Worm (Caenorhabditis elegans) whole organism, dauer: ENCODE results near the gene C44C10.5.

Source experiments
- unc-62 ChIP-seq: sonication (generic microtip); optimal IDR thresholded peaks from 2 replicates; lab custom pipeline; 2017; ENCODE audit warnings: missing biosample characterization, missing genetic modification reagents, missing genetic modification characterization

C44C10.5 gene

ce11 chrX:11675573-11675972 is 14.8 kb upstream of the C44C10.5 start:
- no peak for TF ChIP-seq unc-62 (GFP tag; lab: Kevin White, UChicago)

ce11 chrX:11679211-11679977 is 10.9 kb upstream of the C44C10.5 start:
- no peak for TF ChIP-seq unc-62 (GFP tag; lab: Kevin White, UChicago)

ce11 chrX:11680851-11681250 is 9.5 kb upstream of the C44C10.5 start, which contains the start of gene T04F8.7:
Gene T04F8.7, minus strand, starts transcription at chrX:11680980.
- TF ChIP-seq unc-62 (GFP tag; lab: Kevin White, UChicago): no peak

ce11 chrX:11684261-11684660 is 6.1 kb upstream of the C44C10.5 start, which contains the start of gene hnd-1:
Gene hnd-1, plus strand, starts transcription at chrX:11684561.
- TF ChIP-seq unc-62 (GFP tag; lab: Kevin White, UChicago): no peak

ce11 chrX:11687836-11688319 is 2.5 kb upstream of the C44C10.5 start, which contains the start of gene C44C10.7:
Gene C44C10.7, minus strand, starts transcription at chrX:11688269.
- TF ChIP-seq unc-62 (GFP tag; lab: Kevin White, UChicago): no peak

ce11 chrX:11693092-11693491 is 2.8 kb downstream of the C44C10.5 start, which contains the start of gene smcl-1:
Gene smcl-1, plus strand, starts transcription at chrX:11693464.
- TF ChIP-seq unc-62 (GFP tag; lab: Kevin White, UChicago): no peak

- TF ChIP-seq unc-62 (GFP tag; lab: Kevin White, UChicago): no peak
Observed at ce11 chrX:11696696-11697095, 6.4 kb downstream of the C44C10.5 start, which contains the start of gene C44C10.12. Gene C44C10.12, plus strand, starts transcription at chrX:11696996.

ce11 chrX:11700263-11700662 is 9.9 kb downstream of the C44C10.5 start, which contains the start of gene C44C10.15:
Gene C44C10.15, minus strand, starts transcription at chrX:11700363.
- TF ChIP-seq unc-62 (GFP tag; lab: Kevin White, UChicago): no peak

- no peak for TF ChIP-seq unc-62 (GFP tag; lab: Kevin White, UChicago)
Observed at ce11 chrX:11702236-11702635, 11.9 kb downstream of the C44C10.5 start, which contains the start of gene C44C10.3. Gene C44C10.3, plus strand, starts transcription at chrX:11702536.

- no peak for TF ChIP-seq unc-62 (GFP tag; lab: Kevin White, UChicago)
Observed at ce11 chrX:11710229-11710628, 19.9 kb downstream of the C44C10.5 start, which contains the start of gene C44C10.11. Gene C44C10.11, minus strand, starts transcription at chrX:11710343.

- no peak for TF ChIP-seq unc-62 (GFP tag; lab: Kevin White, UChicago)
Observed at ce11 chrX:11711437-11712080, 21.2 kb downstream of the C44C10.5 start.

ce11 chrX:11712230-11712853 is 22.0 kb downstream of the C44C10.5 start, which contains the start of gene col-180:
Gene col-180, minus strand, starts transcription at chrX:11712280.
- no peak for TF ChIP-seq unc-62 (GFP tag; lab: Kevin White, UChicago)

- TF ChIP-seq unc-62 (GFP tag; lab: Kevin White, UChicago): no peak
Observed at ce11 chrX:11716463-11716960, 26.2 kb downstream of the C44C10.5 start, which contains the start of gene C44C10.9. Gene C44C10.9, minus strand, starts transcription at chrX:11716513.

- TF ChIP-seq unc-62 (GFP tag; lab: Kevin White, UChicago): no peak
Observed at ce11 chrX:11718751-11719150, 28.4 kb downstream of the C44C10.5 start.

- TF ChIP-seq unc-62 (GFP tag; lab: Kevin White, UChicago): no peak
Observed at ce11 chrX:11720058-11720457, 29.7 kb downstream of the C44C10.5 start.
